Fruit fly (Drosophila melanogaster) whole organism, embryonic: Measurements from ENCODE around the gene CG7582.

Experiments
- CG10267 ChIP-seq: fragments of 200-800 bp; sonication (Bioruptor generic); optimal IDR thresholded peaks from 2 replicates; lab custom pipeline; 2018; ENCODE audit warnings: missing biosample characterization, mild to moderate bottlenecking, missing genetic modification characterization, moderate library complexity
- CG10431 ChIP-seq: fragments of 200-800 bp; sonication (Bioruptor generic); optimal IDR thresholded peaks from 3 replicates; lab custom pipeline; 2018; ENCODE audit warnings: missing biosample characterization, mild to moderate bottlenecking, missing genetic modification characterization
- CG11696 ChIP-seq: fragments of 200-800 bp; sonication (Bioruptor generic); IDR thresholded peaks from 2 replicates; pipeline ENCODE4 v1.3.6; 2022; ENCODE audit warnings: missing biosample characterization, missing genetic modification characterization
- CG12104 ChIP-seq: fragments of 200-800 bp; sonication (Bioruptor generic); optimal IDR thresholded peaks from 3 replicates; lab custom pipeline; 2016; ENCODE audit warnings: missing biosample characterization, missing genetic modification characterization
- CG12155 ChIP-seq: fragments of 200-800 bp; sonication (Bioruptor generic); optimal IDR thresholded peaks from 3 replicates; lab custom pipeline; 2016; ENCODE audit warnings: missing biosample characterization, missing genetic modification characterization
- CG12391 ChIP-seq: fragments of 200-800 bp; sonication (Bioruptor generic); optimal IDR thresholded peaks from 3 replicates; lab custom pipeline; 2018; ENCODE audit warnings: missing biosample characterization, mild to moderate bottlenecking, missing genetic modification characterization, moderate library complexity
- CG12659 ChIP-seq: fragments of 200-800 bp; sonication (Bioruptor generic); optimal IDR thresholded peaks from 3 replicates; lab custom pipeline; 2017; ENCODE audit warnings: mild to moderate bottlenecking, missing biosample characterization, missing genetic modification reagents, missing genetic modification characterization
- CG14441 ChIP-seq: fragments of 200-800 bp; sonication (Bioruptor generic); IDR thresholded peaks from 2 replicates; pipeline ENCODE4 v1.3.6; 2022; ENCODE audit warnings: missing biosample characterization, missing genetic modification characterization
- CG1529 ChIP-seq: fragments of 200-800 bp; sonication (Bioruptor generic); optimal IDR thresholded peaks from 3 replicates; lab custom pipeline; 2018; ENCODE audit warnings: missing biosample characterization, missing genetic modification characterization
- CG1647 ChIP-seq: fragments of 200-800 bp; sonication (Bioruptor generic); optimal IDR thresholded peaks from 3 replicates; lab custom pipeline; 2016; ENCODE audit warnings: missing biosample characterization, missing genetic modification characterization
- CG16779 ChIP-seq: fragments of 200-800 bp; sonication (Bioruptor generic); IDR thresholded peaks from 2 replicates; pipeline ENCODE4 v1.3.6; 2022; ENCODE audit warnings: missing biosample characterization, missing genetic modification characterization
- CG16815 ChIP-seq: fragments of 200-800 bp; sonication (Bioruptor generic); optimal IDR thresholded peaks from 3 replicates; lab custom pipeline; 2017; ENCODE audit warnings: missing biosample characterization, mild to moderate bottlenecking, missing genetic modification characterization
- CG16863 ChIP-seq: fragments of 200-800 bp; sonication (Bioruptor generic); optimal IDR thresholded peaks from 3 replicates; lab custom pipeline; 2016; ENCODE audit warnings: missing biosample characterization, missing genetic modification characterization
- CG3065 ChIP-seq: fragments of 200-800 bp; sonication (Bioruptor generic); optimal IDR thresholded peaks from 2 replicates; lab custom pipeline; 2016; ENCODE audit warnings: missing biosample characterization, missing genetic modification characterization
- CG31441 ChIP-seq: fragments of 200-800 bp; sonication (Bioruptor generic); IDR thresholded peaks from 2 replicates; pipeline ENCODE4 v1.3.6; 2022; ENCODE audit warnings: missing biosample characterization, missing genetic modification characterization
- CG32767 ChIP-seq: fragments of 200-800 bp; sonication (Bioruptor generic); IDR thresholded peaks from 2 replicates; pipeline ENCODE4 v1.3.6; 2022; ENCODE audit warnings: missing biosample characterization, missing genetic modification characterization
- CG4282 ChIP-seq: fragments of 200-800 bp; sonication (Bioruptor generic); optimal IDR thresholded peaks from 2 replicates; lab custom pipeline; 2016; ENCODE audit warnings: missing biosample characterization, missing genetic modification characterization
- CG6254 ChIP-seq: fragments of 200-800 bp; sonication (Bioruptor generic); optimal IDR thresholded peaks from 3 replicates; lab custom pipeline; 2017; ENCODE audit warnings: mild to moderate bottlenecking, missing biosample characterization, missing genetic modification reagents, missing genetic modification characterization
- CG7786 ChIP-seq: fragments of 200-800 bp; sonication (Bioruptor generic); optimal IDR thresholded peaks from 2 replicates; lab custom pipeline; 2016; ENCODE audit warnings: missing biosample characterization, missing genetic modification characterization
- CG9437 ChIP-seq: fragments of 200-800 bp; sonication (Bioruptor generic); optimal IDR thresholded peaks from 2 replicates; lab custom pipeline; 2018; ENCODE audit warnings: missing biosample characterization, mild to moderate bottlenecking, missing genetic modification characterization
- Camta ChIP-seq: fragments of 200-800 bp; sonication (Bioruptor generic); optimal IDR thresholded peaks from 2 replicates; lab custom pipeline; 2016; ENCODE audit warnings: missing biosample characterization, missing genetic modification characterization
- Dbx ChIP-seq: fragments of 200-800 bp; sonication (Bioruptor generic); IDR thresholded peaks from 3 replicates; pipeline ENCODE4 v1.3.6; 2022; ENCODE audit warnings: missing biosample characterization, missing genetic modification characterization
- Dip3 ChIP-seq: fragments of 200-800 bp; sonication (Bioruptor generic); optimal IDR thresholded peaks from 3 replicates; lab custom pipeline; 2016; ENCODE audit warnings: missing biosample characterization, missing genetic modification characterization
- Doc3 ChIP-seq: fragments of 200-800 bp; sonication (Bioruptor generic); IDR thresholded peaks from 3 replicates; pipeline ENCODE4 v1.3.6; 2022; ENCODE audit warnings: missing biosample characterization, missing genetic modification characterization; ENCODE audit not compliant: partially characterized antibody
- E2f2 ChIP-seq: fragments of 200-800 bp; sonication (Bioruptor generic); IDR thresholded peaks from 2 replicates; pipeline ENCODE4 v1.3.6; 2022; ENCODE audit warnings: missing biosample characterization, missing genetic modification characterization
- Ets65A ChIP-seq: fragments of 200-800 bp; sonication (Bioruptor generic); peaks from one replicate; lab custom pipeline; 2016; ENCODE audit warnings: missing biosample characterization, missing genetic modification characterization
- Fer2 ChIP-seq: fragments of 200-800 bp; sonication (Bioruptor generic); optimal IDR thresholded peaks from 2 replicates; lab custom pipeline; 2018; ENCODE audit warnings: missing biosample characterization, mild to moderate bottlenecking, missing genetic modification characterization, moderate library complexity
- HLHmδ ChIP-seq: fragments of 200-800 bp; sonication (Bioruptor generic); optimal IDR thresholded peaks from 2 replicates; lab custom pipeline; 2018; ENCODE audit warnings: missing biosample characterization, mild to moderate bottlenecking, missing genetic modification characterization, moderate library complexity
- NFAT ChIP-seq: fragments of 200-800 bp; sonication (Bioruptor generic); IDR thresholded peaks from 2 replicates; pipeline ENCODE4 v1.3.6; 2022; ENCODE audit warnings: missing biosample characterization, missing genetic modification characterization
- Neu2 ChIP-seq: fragments of 200-800 bp; sonication (Bioruptor generic); optimal IDR thresholded peaks from 3 replicates; lab custom pipeline; 2016; ENCODE audit warnings: missing biosample characterization, missing genetic modification characterization, borderline replicate concordance
- Optix ChIP-seq: fragments of 200-800 bp; sonication (Bioruptor generic); IDR thresholded peaks from 3 replicates; pipeline ENCODE4 v1.3.6; 2022; ENCODE audit warnings: missing biosample characterization, missing genetic modification characterization
- Poxn ChIP-seq: fragments of 200-800 bp; sonication (Bioruptor generic); IDR thresholded peaks from 2 replicates; pipeline ENCODE4 v1.3.6; 2022; ENCODE audit warnings: missing biosample characterization, missing genetic modification characterization
- Vsx1 ChIP-seq: fragments of 200-800 bp; sonication (Bioruptor generic); optimal IDR thresholded peaks from 2 replicates; lab custom pipeline; 2017; ENCODE audit warnings: missing biosample characterization, mild to moderate bottlenecking, missing genetic modification characterization, missing genetic modification reagents
- Xrp1 ChIP-seq: fragments of 200-800 bp; sonication (Bioruptor generic); IDR thresholded peaks from 2 replicates; pipeline ENCODE4 v1.3.6; 2022; ENCODE audit warnings: missing biosample characterization, missing genetic modification characterization
- az2 ChIP-seq: fragments of 200-800 bp; sonication (Bioruptor generic); optimal IDR thresholded peaks from 3 replicates; lab custom pipeline; 2016; ENCODE audit warnings: missing biosample characterization, missing genetic modification characterization
- bab2 ChIP-seq: fragments of 200-800 bp; sonication (Bioruptor generic); optimal IDR thresholded peaks from 2 replicates; lab custom pipeline; 2016; ENCODE audit warnings: missing biosample characterization, missing genetic modification characterization
- btn ChIP-seq: fragments of 200-800 bp; sonication (Bioruptor generic); optimal IDR thresholded peaks from 2 replicates; lab custom pipeline; 2016; ENCODE audit warnings: missing biosample characterization, missing genetic modification characterization
- cad ChIP-seq: fragments of >200 bp; optimal IDR thresholded peaks from 2 replicates; lab custom pipeline; 2017; ENCODE audit warnings: missing biosample characterization, missing genetic modification characterization
- dmrt11E ChIP-seq: fragments of 200-800 bp; sonication (Bioruptor generic); optimal IDR thresholded peaks from 3 replicates; lab custom pipeline; 2018; ENCODE audit warnings: missing biosample characterization, mild to moderate bottlenecking, missing genetic modification characterization, moderate library complexity
- ems ChIP-seq: fragments of 200-800 bp; sonication (Bioruptor generic); optimal IDR thresholded peaks from 3 replicates; lab custom pipeline; 2016; ENCODE audit warnings: missing biosample characterization, missing genetic modification characterization
- gfzf ChIP-seq: fragments of 200-800 bp; sonication (Bioruptor generic); optimal IDR thresholded peaks from 2 replicates; lab custom pipeline; 2016; ENCODE audit warnings: missing biosample characterization, mild to moderate bottlenecking, missing genetic modification characterization, moderate library complexity
- gsb ChIP-seq: fragments of 200-800 bp; sonication (Bioruptor generic); IDR thresholded peaks from 2 replicates; pipeline ENCODE4 v1.3.6; 2022; ENCODE audit warnings: missing biosample characterization, missing genetic modification characterization
- jing ChIP-seq: fragments of 200-800 bp; sonication (Bioruptor generic); optimal IDR thresholded peaks from 2 replicates; lab custom pipeline; 2018; ENCODE audit warnings: missing biosample characterization, mild to moderate bottlenecking, missing genetic modification characterization
- klu ChIP-seq: fragments of 200-800 bp; sonication (Bioruptor generic); IDR thresholded peaks from 2 replicates; pipeline ENCODE4 v1.3.6; 2022; ENCODE audit warnings: missing biosample characterization, missing genetic modification characterization
- lola ChIP-seq, 3 experiments: fragments of >200 bp in 2 of 3; fragments of 200-800 bp in 1 of 3; sonication (Bioruptor generic) in 1 of 3; optimal IDR thresholded peaks; 2 replicates each; lab custom pipeline; 2017 to 2019; ENCODE audit warnings: missing biosample characterization in 3 of 3, missing genetic modification characterization in 3 of 3, mild to moderate bottlenecking in 1 of 3, moderate library complexity in 1 of 3
- mirr ChIP-seq: fragments of 200-800 bp; sonication (Bioruptor generic); optimal IDR thresholded peaks from 3 replicates; lab custom pipeline; 2018; ENCODE audit warnings: missing biosample characterization, mild to moderate bottlenecking, missing genetic modification characterization
- pfk ChIP-seq: fragments of 200-800 bp; sonication (Bioruptor generic); optimal IDR thresholded peaks from 2 replicates; lab custom pipeline; 2018; ENCODE audit warnings: missing biosample characterization, mild to moderate bottlenecking, missing genetic modification characterization, moderate library complexity
- pita ChIP-seq: fragments of 200-800 bp; sonication (Bioruptor generic); optimal IDR thresholded peaks from 2 replicates; lab custom pipeline; 2017; ENCODE audit warnings: missing biosample characterization, mild to moderate bottlenecking, missing genetic modification characterization
- ranshi ChIP-seq: fragments of 200-800 bp; sonication (Bioruptor generic); IDR thresholded peaks from 2 replicates; pipeline ENCODE4 v1.3.6; 2022; ENCODE audit warnings: missing biosample characterization, missing genetic modification characterization
- sima ChIP-seq: fragments of 200-800 bp; sonication (Bioruptor generic); optimal IDR thresholded peaks from 2 replicates; lab custom pipeline; 2016; ENCODE audit warnings: missing biosample characterization, missing genetic modification characterization
- tgo ChIP-seq: fragments of 200-800 bp; sonication (Bioruptor generic); IDR thresholded peaks from 3 replicates; pipeline ENCODE4 v1.3.6; 2022; ENCODE audit warnings: missing biosample characterization, missing genetic modification characterization

Gene CG7582

DNA sequence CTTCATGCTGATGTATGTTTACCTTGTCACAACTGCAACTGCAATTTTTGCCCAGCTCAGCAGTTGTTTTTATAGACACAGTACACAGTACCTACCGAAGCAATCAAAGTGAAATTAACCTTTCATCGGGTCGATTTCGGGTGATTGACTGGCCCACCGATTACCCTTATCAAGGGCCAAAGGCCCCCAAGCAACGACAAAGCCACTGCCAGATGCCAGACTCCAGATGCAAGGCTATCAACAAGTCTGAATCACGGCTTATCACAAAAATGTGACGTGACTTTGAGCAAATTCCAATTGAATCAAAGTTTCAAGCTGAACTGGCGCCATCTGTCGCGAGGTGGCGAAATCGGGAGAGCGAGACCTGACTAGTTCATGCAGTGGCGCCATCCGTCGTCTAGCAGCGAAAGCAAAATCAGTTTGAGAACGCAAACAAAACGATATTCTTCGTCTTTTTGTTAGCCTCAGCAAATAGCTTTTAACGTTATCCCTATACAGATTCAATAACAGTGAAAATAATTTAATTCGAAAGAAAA lies 34.8 kb upstream of the CG7582 start, which contains the start of gene Obp99b (continued):
- peak; percentile 99 for TF ChIP-seq HLHmδ (GFP tag; lab: Kevin White, UChicago)
- peak; percentile 60 for TF ChIP-seq CG9437 (GFP tag; lab: Kevin White, UChicago)
- peak; percentile 85 for TF ChIP-seq CG16863
- peak; percentile 83 for TF ChIP-seq btn
- peak; percentile 76 for TF ChIP-seq jing (GFP tag; lab: Kevin White, UChicago)
- TF ChIP-seq CG6254 (GFP tag; lab: Kevin White, UChicago), result peak; percentile 91
- TF ChIP-seq E2f2 (GFP tag; lab: Robert Waterston, UW), result peak; percentile 40; the same call in 1 of the 2 replicates
- TF ChIP-seq az2 (GFP tag; lab: Kevin White, UChicago), result peak; percentile 85
- peak; percentile 53 for TF ChIP-seq CG31441 (GFP tag; lab: Robert Waterston, UW)
- peak; percentile 3 for TF ChIP-seq Dip3
- TF ChIP-seq Xrp1 (GFP tag; lab: Robert Waterston, UW), result peak; percentile 73
- TF ChIP-seq mirr (GFP tag; lab: Kevin White, UChicago), result peak; percentile 88
- peak in 1 of 3 experiments; percentile 23 for TF ChIP-seq lola (GFP tag; optimal IDR thresholded peaks at IDR 0.05; lab: Kevin White, UChicago)
- TF ChIP-seq Neu2, result peak; percentile 34
- TF ChIP-seq Ets65A, result peak; percentile 92
- TF ChIP-seq sima (GFP tag; lab: Kevin White, UChicago), result no peak
- peak; percentile 65 for TF ChIP-seq dmrt11E (tag; lab: Kevin White, UChicago)
- no peak for TF ChIP-seq cad
- TF ChIP-seq Optix, result peak; percentile 84
- TF ChIP-seq Doc3 (GFP tag; lab: Robert Waterston, UW), result no peak
- peak; percentile 55 for TF ChIP-seq CG7786 (GFP tag; lab: Kevin White, UChicago)
- peak; percentile 63 for TF ChIP-seq CG12104 (GFP tag; lab: Kevin White, UChicago)
- TF ChIP-seq ranshi (GFP tag; lab: Robert Waterston, UW), result peak; percentile 69
- peak; percentile 87 for TF ChIP-seq CG10431 (GFP tag; lab: Kevin White, UChicago)
- peak; percentile 69 for TF ChIP-seq CG14441 (GFP tag; lab: Robert Waterston, UW)
- TF ChIP-seq Fer2, result peak; percentile 48
- TF ChIP-seq CG11696 (GFP tag; lab: Robert Waterston, UW), result peak; percentile 61
- peak; percentile 29 for TF ChIP-seq CG12391 (tag; lab: Kevin White, UChicago)
- peak; percentile 83 for TF ChIP-seq CG1529
- TF ChIP-seq Poxn (GFP tag; lab: Robert Waterston, UW), result no peak
- peak; percentile 68 for TF ChIP-seq tgo (GFP tag; lab: Robert Waterston, UW)
- TF ChIP-seq CG1647, result peak; percentile 8
- no peak; the same call in 1 of the 2 replicates for TF ChIP-seq CG32767 (GFP tag; lab: Robert Waterston, UW)
- no peak for TF ChIP-seq klu
- TF ChIP-seq CG3065 (GFP tag; lab: Kevin White, UChicago), result peak; percentile 42
- TF ChIP-seq NFAT (GFP tag; lab: Robert Waterston, UW), result peak; percentile 90
- TF ChIP-seq CG4282 (GFP tag; lab: Kevin White, UChicago), result peak; percentile 14
- TF ChIP-seq Vsx1 (GFP tag; lab: Kevin White, UChicago), result peak; percentile 69
- TF ChIP-seq ems (GFP tag; lab: Kevin White, UChicago), result peak; percentile 64
- peak; percentile 68; the same call in 2 of the 3 replicates for TF ChIP-seq Dbx (GFP tag; lab: Robert Waterston, UW)
- peak; percentile 45 for TF ChIP-seq pfk (GFP tag; lab: Kevin White, UChicago)
- TF ChIP-seq Camta, result peak; percentile 73
- no peak for TF ChIP-seq pita (GFP tag; lab: Kevin White, UChicago)
- peak; percentile 56 for TF ChIP-seq bab2 (GFP tag; lab: Kevin White, UChicago)
- TF ChIP-seq gsb (GFP tag; lab: Robert Waterston, UW), result peak; percentile 63
- TF ChIP-seq CG12155, result peak; percentile 45
- TF ChIP-seq CG16779 (GFP tag; lab: Robert Waterston, UW), result peak; percentile 75
- peak; percentile 58 for TF ChIP-seq CG16815
- TF ChIP-seq CG10267 (tag; lab: Kevin White, UChicago), result peak; percentile 46
- TF ChIP-seq gfzf (GFP tag; lab: Kevin White, UChicago), result no peak
- peak; percentile 49 for TF ChIP-seq CG12659 (GFP tag; lab: Kevin White, UChicago)
